Fruit fly (Drosophila melanogaster): ENCODE results near the gene Aplip1.
A peak's percentile ranks its signal among the peaks of the same experiment; 100 is the strongest.

Aplip1 gene

DNA sequence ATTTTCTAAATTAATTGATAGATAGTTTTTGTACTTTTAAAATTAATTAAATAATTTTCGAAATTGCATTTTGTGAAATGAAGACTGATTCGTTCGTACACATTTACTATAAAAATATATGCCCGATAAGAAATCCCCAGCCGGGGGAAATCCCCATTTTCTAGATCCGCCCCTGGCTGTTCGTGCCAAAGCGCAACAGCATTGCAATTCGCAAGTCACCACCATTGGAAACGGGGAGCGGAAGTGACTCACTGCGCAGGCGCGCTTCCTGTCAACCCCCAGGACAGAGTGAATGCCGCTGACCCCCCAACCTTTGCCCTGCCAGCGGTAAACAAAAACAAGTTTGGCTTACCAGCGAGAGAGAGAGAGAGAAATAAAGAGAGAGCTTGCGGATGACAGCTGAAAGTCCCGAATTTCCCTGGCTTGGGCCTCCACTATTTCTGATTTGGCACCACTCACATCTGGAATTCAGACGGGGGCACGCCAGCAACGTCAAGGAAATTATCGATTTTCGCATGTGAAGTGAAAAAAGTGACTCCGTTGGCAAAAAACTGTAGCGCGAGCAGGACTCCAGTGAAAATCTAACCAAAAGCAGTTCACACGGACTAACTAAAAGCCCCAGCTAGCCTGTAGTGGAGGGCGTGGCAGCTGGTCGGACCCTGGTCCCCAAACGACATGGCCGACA, at the start of gene Aplip1 (continued):
- TF ChIP-seq cg (GFP tag; optimal IDR thresholded peaks at IDR 0.05) (no peak), Doc2 (GFP tag; IDR thresholded peaks at IDR 0.05) (no peak), Abd-B (GFP tag; optimal IDR thresholded peaks at IDR 0.05) (no peak), sisA (GFP tag; IDR thresholded peaks at IDR 0.05) (0 out of 2 replicates have a peak, but pooled peaks have one; percentile 14), MBD-R2 (GFP tag; IDR thresholded peaks at IDR 0.05) (no peak), knrl (GFP tag; IDR thresholded peaks at IDR 0.05; ENCODE audit: partially characterized antibody) (no peak)

DNA sequence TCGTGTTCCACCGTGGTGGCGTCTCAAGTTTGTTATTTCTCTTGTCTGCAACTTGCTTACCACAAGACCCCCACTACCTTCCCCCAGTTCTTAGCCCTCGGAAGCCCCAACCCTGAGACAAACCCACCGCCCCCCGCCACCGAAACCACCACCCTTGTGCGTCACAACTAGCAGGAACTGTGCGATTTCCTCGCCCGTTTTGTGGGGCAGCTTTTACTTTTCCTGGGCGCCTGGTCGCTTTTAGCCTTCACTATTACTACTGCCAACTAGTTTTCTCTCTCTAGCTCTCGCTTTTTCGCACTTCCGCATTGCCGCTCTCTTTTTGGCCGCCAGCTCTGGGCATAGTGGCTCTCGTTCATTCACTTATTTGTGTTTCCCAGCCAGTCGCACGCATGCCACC, 49.6 kb upstream of the Aplip1 start:
- TF ChIP-seq CG34376 (GFP tag; optimal IDR thresholded peaks at IDR 0.05): no peak
- TF ChIP-seq otp (GFP tag; IDR thresholded peaks at IDR 0.05): no peak
- TF ChIP-seq ERR (GFP tag; optimal IDR thresholded peaks at IDR 0.05): no peak
- no peak for TF ChIP-seq tll (GFP tag; optimal IDR thresholded peaks at IDR 0.05)
- TF ChIP-seq kni (GFP tag; optimal IDR thresholded peaks at IDR 0.05): no peak
- TF ChIP-seq CG10267 (tag; optimal IDR thresholded peaks at IDR 0.05): no peak
- peak; percentile 40 for TF ChIP-seq scrt (GFP tag; optimal IDR thresholded peaks at IDR 0.05)
- TF ChIP-seq CG31224 (GFP tag; IDR thresholded peaks at IDR 0.05): peak; percentile 97
- TF ChIP-seq CG17328 (GFP tag; IDR thresholded peaks at IDR 0.05): no peak
- no peak for TF ChIP-seq Dbx (GFP tag; IDR thresholded peaks at IDR 0.05)
- no peak for TF ChIP-seq nerfin-2 (GFP tag; IDR thresholded peaks at IDR 0.05; ENCODE audit: partially characterized antibody)
- peak; percentile 78 for TF ChIP-seq abd-A (tag; optimal IDR thresholded peaks at IDR 0.05)

DNA sequence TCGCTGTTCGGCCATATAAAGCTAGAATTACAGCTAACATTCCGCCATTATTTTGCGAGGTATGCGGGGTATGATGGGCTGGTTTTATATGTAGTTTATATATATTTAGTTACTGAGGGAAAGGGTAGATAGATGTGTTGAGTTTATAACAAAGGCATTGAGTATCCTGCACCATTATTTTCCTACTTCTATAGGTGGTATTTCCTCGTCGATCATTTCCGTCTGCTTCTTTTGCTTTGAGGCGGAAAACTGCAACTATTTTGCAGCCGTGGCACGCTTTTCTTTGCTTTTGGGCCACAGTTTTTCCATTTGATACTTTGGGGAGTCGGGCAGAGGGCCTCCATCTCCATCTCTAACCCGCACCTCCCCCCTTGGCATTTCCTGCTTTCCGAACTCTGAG, 46.9 kb upstream of the Aplip1 start:
- 0 out of 2 replicates have a peak, but pooled peaks have one; percentile 14 for TF ChIP-seq CG14667 (GFP tag; IDR thresholded peaks at IDR 0.05)
- TF ChIP-seq CG8290 (GFP tag; optimal IDR thresholded peaks at IDR 0.05): no peak
- peak in 1 of 2 experiments; percentile 4 for TF ChIP-seq CG8290 (tag; optimal IDR thresholded peaks at IDR 0.05)
- TF ChIP-seq ato (GFP tag; IDR thresholded peaks at IDR 0.05; ENCODE audit: partially characterized antibody): no peak
- TF ChIP-seq CG1603 (tag; optimal IDR thresholded peaks at IDR 0.05): peak; percentile 45
- no peak for TF ChIP-seq trh (GFP tag; optimal IDR thresholded peaks at IDR 0.05)
- peak; percentile 22 for TF ChIP-seq gem (tag; optimal IDR thresholded peaks at IDR 0.05)
- TF ChIP-seq CG30403 (GFP tag; optimal IDR thresholded peaks at IDR 0.05): peak; percentile 2
- peak; percentile 16 for TF ChIP-seq Oli (tag; optimal IDR thresholded peaks at IDR 0.05)
- no peak for TF ChIP-seq Dip2 (GFP tag; IDR thresholded peaks at IDR 0.05)
- TF ChIP-seq CG17385 (GFP tag; optimal IDR thresholded peaks at IDR 0.05): no peak
- TF ChIP-seq lilli (GFP tag; optimal IDR thresholded peaks at IDR 0.05): peak; percentile 2
- TF ChIP-seq Xrp1 (GFP tag; IDR thresholded peaks at IDR 0.05): peak; percentile 24; the same call in 1 of the 2 replicates
- no peak for TF ChIP-seq prd (optimal IDR thresholded peaks at IDR 0.05)
- peak; percentile 55; the same call in 2 of the 3 replicates for TF ChIP-seq prd (GFP tag; IDR thresholded peaks at IDR 0.05)
- TF ChIP-seq CG4404 (GFP tag; IDR thresholded peaks at IDR 0.05): 0 out of 2 replicates have a peak, but pooled peaks have one; percentile 15
- peak; percentile 29 for TF ChIP-seq Ets65A (GFP tag)
- TF ChIP-seq shn (GFP tag; optimal IDR thresholded peaks at IDR 0.05): no peak
- no peak for TF ChIP-seq CG4854 (GFP tag; optimal IDR thresholded peaks at IDR 0.05)
- no peak for TF ChIP-seq CG13775 (GFP tag; optimal IDR thresholded peaks at IDR 0.05)
- no peak for TF ChIP-seq sr (GFP tag; IDR thresholded peaks at IDR 0.05)
- no peak for TF ChIP-seq Hey (tag; optimal IDR thresholded peaks at IDR 0.05)
- TF ChIP-seq CG13424 (tag; optimal IDR thresholded peaks at IDR 0.05): no peak
- TF ChIP-seq CG2712 (tag; optimal IDR thresholded peaks at IDR 0.05): peak; percentile 8
- no peak for TF ChIP-seq CG6765 (GFP tag; optimal IDR thresholded peaks at IDR 0.05)
- peak; percentile 42; the same call in 2 of the 3 replicates for TF ChIP-seq row (GFP tag; IDR thresholded peaks at IDR 0.05)
- TF ChIP-seq slbo (GFP tag; IDR thresholded peaks at IDR 0.05): peak; percentile 18; the same call in 1 of the 2 replicates
- TF ChIP-seq Sox102F (GFP tag; optimal IDR thresholded peaks at IDR 0.05): peak; percentile 16
- peak; percentile 10 for TF ChIP-seq sens (GFP tag)
- no peak for TF ChIP-seq Atf3 (GFP tag; optimal IDR thresholded peaks at IDR 0.05)
- TF ChIP-seq Hand (GFP tag; optimal IDR thresholded peaks at IDR 0.05): no peak

Data from whole organism, embryonic.